Fruit fly (Drosophila melanogaster) whole organism, adult: ENCODE measurements around the gene CG14401.

Experiments
- CG5204 ChIP-seq: fragments of 200-800 bp; sonication (Bioruptor generic); optimal IDR thresholded peaks from 2 replicates; lab custom pipeline; 2016; ENCODE audit warnings: missing biosample characterization, missing genetic modification characterization
- Clk ChIP-seq: fragments of 200-800 bp; sonication (Bioruptor generic); optimal IDR thresholded peaks from 2 replicates; lab custom pipeline; 2017; ENCODE audit warnings: missing biosample characterization, missing genetic modification characterization
- Mnt ChIP-seq: fragments of 200-800 bp; sonication (Bioruptor generic); optimal IDR thresholded peaks from 2 replicates; lab custom pipeline; 2016; ENCODE audit warnings: missing biosample characterization, mild to moderate bottlenecking, missing genetic modification characterization
- pad ChIP-seq: fragments of 200-800 bp; sonication (Bioruptor generic); optimal IDR thresholded peaks from 3 replicates; lab custom pipeline; 2017; ENCODE audit warnings: missing biosample characterization, missing genetic modification characterization, mild to moderate bottlenecking, moderate library complexity, missing genetic modification reagents

DNA sequence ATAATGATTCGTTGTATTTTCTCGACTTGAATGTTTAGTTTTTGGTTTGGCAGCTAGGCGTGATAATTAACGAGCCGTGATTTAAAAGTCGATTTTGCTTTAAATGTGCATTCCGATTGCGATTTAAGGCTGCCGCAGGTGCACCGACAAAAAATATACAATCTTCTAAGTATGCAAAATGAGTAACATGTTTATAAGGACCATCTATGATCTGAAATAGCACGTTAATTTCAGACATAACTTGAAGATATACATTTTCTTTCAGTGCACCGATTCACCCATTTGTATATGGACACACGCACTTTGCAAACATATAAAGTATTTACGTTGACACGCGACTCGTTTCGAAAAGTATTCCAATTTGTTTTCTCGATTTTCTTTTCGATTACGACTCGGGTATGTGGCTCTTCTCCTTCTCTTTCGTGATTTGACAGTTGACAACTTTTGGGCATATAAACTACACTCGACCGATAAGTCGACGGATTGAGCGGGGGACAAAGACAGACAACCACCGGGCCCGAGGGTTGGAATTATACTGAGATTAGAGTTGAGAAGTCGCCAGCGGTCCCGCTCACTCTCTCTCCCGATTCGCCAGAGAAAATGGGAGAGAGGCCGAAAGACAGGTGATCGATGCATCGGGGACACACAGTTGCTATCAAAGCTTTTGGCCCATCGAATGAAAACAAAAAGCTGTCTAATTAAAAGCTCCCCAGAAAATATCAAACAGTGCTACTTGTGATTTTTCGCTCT lies 20.4 kb downstream of the CG14401 start:
- TF ChIP-seq Mnt (GFP tag; lab: Kevin White, UChicago), result no peak
- TF ChIP-seq Clk, result no peak
- TF ChIP-seq pad (GFP tag; lab: Kevin White, UChicago), result no peak
- TF ChIP-seq CG5204 (GFP tag; lab: Kevin White, UChicago), result no peak
